Fruit fly (Drosophila melanogaster) whole organism, prepupa: Measurements from ENCODE around the gene wit.

Source experiments
- Blimp-1 ChIP-seq: fragments of 200-800 bp; sonication (Bioruptor generic); optimal IDR thresholded peaks from 3 replicates; lab custom pipeline; 2017; ENCODE audit warnings: missing biosample characterization, missing genetic modification characterization, mild to moderate bottlenecking, moderate library complexity, missing genetic modification reagents
- CG15336 ChIP-seq: fragments of 200-800 bp; sonication (Bioruptor generic); IDR thresholded peaks from 2 replicates; pipeline ENCODE4 v1.3.6; 2022; ENCODE audit warnings: missing biosample characterization, missing genetic modification characterization
- CG4318 ChIP-seq: fragments of 200-800 bp; sonication (Bioruptor generic); optimal IDR thresholded peaks from 3 replicates; lab custom pipeline; 2017; ENCODE audit warnings: missing biosample characterization, mild to moderate bottlenecking, missing genetic modification characterization
- CG6808 ChIP-seq: fragments of 200-800 bp; sonication (Bioruptor generic); optimal IDR thresholded peaks from 3 replicates; lab custom pipeline; 2017; ENCODE audit warnings: missing biosample characterization, missing genetic modification characterization, mild to moderate bottlenecking, moderate library complexity, missing genetic modification reagents
- Gug ChIP-seq: fragments of 200-800 bp; sonication (Bioruptor generic); IDR thresholded peaks from 2 replicates; pipeline ENCODE4 v1.3.6; 2022; ENCODE audit warnings: missing biosample characterization, missing genetic modification characterization
- Hr39 ChIP-seq: fragments of 200-800 bp; sonication (Bioruptor generic); optimal IDR thresholded peaks from 2 replicates; lab custom pipeline; 2016; ENCODE audit warnings: missing biosample characterization, missing genetic modification characterization
- Lpt ChIP-seq: fragments of 200-800 bp; sonication (Bioruptor generic); optimal IDR thresholded peaks from 3 replicates; lab custom pipeline; 2016; ENCODE audit warnings: missing biosample characterization, missing genetic modification characterization
- OdsH ChIP-seq: fragments of 200-800 bp; sonication (Bioruptor generic); optimal IDR thresholded peaks from 3 replicates; lab custom pipeline; 2016; ENCODE audit warnings: missing biosample characterization, missing genetic modification characterization
- Sox102F ChIP-seq: fragments of 200-800 bp; sonication (Bioruptor generic); optimal IDR thresholded peaks from 2 replicates; lab custom pipeline; 2016; ENCODE audit warnings: missing biosample characterization, mild to moderate bottlenecking, missing genetic modification characterization
- ss ChIP-seq, 2 experiments: fragments of 200-800 bp; sonication (Bioruptor generic); optimal IDR thresholded peaks; 2 replicates in 1 of 2; 3 replicates in 1 of 2; lab custom pipeline; 2017 to 2018; ENCODE audit warnings: mild to moderate bottlenecking in 2 of 2, missing biosample characterization in 2 of 2, missing genetic modification characterization in 2 of 2, moderate library complexity in 1 of 2

DNA sequence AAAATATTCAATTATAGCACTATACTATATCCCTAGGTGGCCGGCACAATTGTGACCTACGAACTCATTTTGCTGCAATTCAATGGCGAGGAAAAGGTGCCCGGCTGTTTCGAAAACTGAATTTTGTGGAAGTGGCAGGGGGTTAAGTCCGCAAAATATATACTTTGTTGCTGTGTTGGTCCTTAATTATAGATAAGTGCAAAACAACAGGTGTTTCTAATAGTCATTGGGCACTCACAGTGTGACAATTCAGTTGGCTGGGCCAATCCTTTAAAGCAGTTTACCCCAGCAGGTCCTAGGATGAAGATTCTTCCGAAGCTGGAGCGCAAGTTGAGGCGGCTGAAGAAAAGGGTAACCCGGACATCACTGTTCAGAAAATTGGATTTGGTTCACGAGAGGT is 36.0 kb downstream of the wit start, which contains the start of gene Gr64f:
- no peak for TF ChIP-seq CG4318
- TF ChIP-seq Gug (GFP tag; lab: Robert Waterston, UW) = no peak
- TF ChIP-seq OdsH (GFP tag; lab: Kevin White, UChicago) = no peak
- TF ChIP-seq Blimp-1 = no peak
- TF ChIP-seq ss (GFP tag; optimal IDR thresholded peaks at IDR 0.05; lab: Kevin White, UChicago) = no peak
- TF ChIP-seq Hr39 (GFP tag; lab: Kevin White, UChicago) = no peak
- TF ChIP-seq CG15336 (GFP tag; lab: Robert Waterston, UW) = no peak
- no peak for TF ChIP-seq Lpt (GFP tag; lab: Kevin White, UChicago)
- TF ChIP-seq CG6808 (GFP tag; lab: Kevin White, UChicago) = no peak
- TF ChIP-seq Sox102F (GFP tag; lab: Kevin White, UChicago) = no peak
